Worm (Caenorhabditis elegans) whole organism, young adult: ENCODE data around the gene npr-22.

ENCODE experiments used
- B0035.1 ChIP-seq: sonication (generic microtip); optimal IDR thresholded peaks from 2 replicates; lab custom pipeline; 2016; ENCODE audit warnings: missing genetic modification characterization, mild to moderate bottlenecking, missing compliant biosample characterization, missing genotype, missing genetic modification reagents
- B0261.1 ChIP-seq: sonication (generic microtip); optimal IDR thresholded peaks from 2 replicates; lab custom pipeline; 2016; ENCODE audit warnings: mild to moderate bottlenecking, missing genetic modification characterization, moderate library complexity, missing compliant biosample characterization
- B0336.3 ChIP-seq: fragments of 200-800 bp; sonication (Bioruptor generic); IDR thresholded peaks from 2 replicates; pipeline ENCODE4 v1.3.6; 2022; ENCODE audit warnings: missing genetic modification characterization, missing compliant biosample characterization
- F37B4.10 ChIP-seq: fragments of 200-800 bp; sonication (Bioruptor generic); IDR thresholded peaks from 2 replicates; pipeline ENCODE4 v1.3.6; 2022; ENCODE audit warnings: missing genetic modification characterization, missing compliant biosample characterization
- F39B2.1 ChIP-seq: fragments of 200-800 bp; sonication (Bioruptor generic); IDR thresholded peaks from 2 replicates; pipeline ENCODE4 v1.3.6; 2022; ENCODE audit warnings: missing genetic modification reagents, missing genetic modification characterization, missing compliant biosample characterization
- F57A8.1 ChIP-seq: fragments of 200-800 bp; sonication (Bioruptor generic); optimal IDR thresholded peaks from 2 replicates; lab custom pipeline; 2018; ENCODE audit warnings: mild to moderate bottlenecking, missing genetic modification characterization, moderate library complexity, missing compliant biosample characterization
- K11D2.4 ChIP-seq: fragments of 200-800 bp; sonication (Bioruptor generic); IDR thresholded peaks from 2 replicates; pipeline ENCODE4 v1.3.6; 2022; ENCODE audit warnings: missing genetic modification reagents, missing genetic modification characterization, missing compliant biosample characterization
- K12H6.12 ChIP-seq: fragments of 200-800 bp; sonication (Bioruptor generic); optimal IDR thresholded peaks from 2 replicates; lab custom pipeline; 2018; ENCODE audit warnings: mild to moderate bottlenecking, missing genetic modification characterization, missing compliant biosample characterization
- Y53F4B.3 ChIP-seq: fragments of 200-800 bp; sonication (Bioruptor generic); IDR thresholded peaks from 2 replicates; pipeline ENCODE4 v1.3.6; 2022; ENCODE audit warnings: missing genetic modification reagents, missing genetic modification characterization, missing compliant biosample characterization
- Y67H2A.10 ChIP-seq: fragments of 200-800 bp; sonication (Bioruptor generic); conservative IDR thresholded peaks from 2 replicates; pipeline ENCODE4 v1.3.6; 2022; ENCODE audit warnings: missing genetic modification reagents, missing genetic modification characterization, missing compliant biosample characterization
- akir-1 ChIP-seq: fragments of 200-800 bp; sonication (Bioruptor generic); optimal IDR thresholded peaks from 2 replicates; lab custom pipeline; 2018; ENCODE audit warnings: mild to moderate bottlenecking, missing genetic modification characterization, moderate library complexity, missing compliant biosample characterization
- ama-1 ChIP-seq, 3 experiments: fragments of 150-350 bp in 1 of 3; sonication (generic microtip) in 2 of 3; optimal IDR thresholded peaks; 2 replicates each; lab custom pipeline; 2014 to 2018; ENCODE audit warnings: missing biosample characterization in 2 of 3, missing genetic modification characterization in 2 of 3, missing genetic modification reagents in 2 of 3
- atf-7 ChIP-seq: sonication (generic microtip); optimal IDR thresholded peaks from 2 replicates; lab custom pipeline; 2017; ENCODE audit warnings: mild to moderate bottlenecking, missing genetic modification characterization, missing compliant biosample characterization
- attf-3 ChIP-seq: fragments of 200-800 bp; sonication (Bioruptor generic); conservative IDR thresholded peaks from 2 replicates; pipeline ENCODE4 v1.3.6; 2022; ENCODE audit warnings: missing genetic modification reagents, missing genetic modification characterization, missing compliant biosample characterization
- attf-5 ChIP-seq: fragments of 200-800 bp; sonication (Bioruptor generic); optimal IDR thresholded peaks from 2 replicates; lab custom pipeline; 2018; ENCODE audit warnings: mild to moderate bottlenecking, missing genetic modification characterization, missing compliant biosample characterization
- bed-1 ChIP-seq: fragments of 200-800 bp; sonication (Bioruptor generic); IDR thresholded peaks from 2 replicates; pipeline ENCODE4 v1.3.6; 2022; ENCODE audit warnings: missing genetic modification reagents, missing genetic modification characterization, missing compliant biosample characterization
- ceh-100 ChIP-seq: fragments of 200-800 bp; sonication (Bioruptor generic); IDR thresholded peaks from 2 replicates; pipeline ENCODE4 v1.3.6; 2022; ENCODE audit warnings: missing genetic modification reagents, missing genetic modification characterization, missing compliant biosample characterization
- ceh-40 ChIP-seq: fragments of 200-800 bp; sonication (Bioruptor generic); IDR thresholded peaks from 2 replicates; pipeline ENCODE4 v1.3.6; 2022; ENCODE audit warnings: missing genetic modification characterization, missing compliant biosample characterization
- ceh-58 ChIP-seq: fragments of 200-800 bp; sonication (Bioruptor generic); IDR thresholded peaks from 2 replicates; pipeline ENCODE4 v1.3.6; 2022; ENCODE audit warnings: missing genetic modification characterization, missing compliant biosample characterization
- ceh-79 ChIP-seq: sonication (generic microtip); optimal IDR thresholded peaks from 2 replicates; lab custom pipeline; 2017; ENCODE audit warnings: mild to moderate bottlenecking, missing genetic modification characterization, missing compliant biosample characterization
- chd-7 ChIP-seq: sonication (generic microtip); optimal IDR thresholded peaks from 2 replicates; lab custom pipeline; 2016; ENCODE audit warnings: mild to moderate bottlenecking, missing genetic modification characterization, moderate library complexity, missing compliant biosample characterization
- dox-1 ChIP-seq: fragments of 200-800 bp; sonication (Bioruptor generic); IDR thresholded peaks from 2 replicates; pipeline ENCODE4 v1.3.6; 2022; ENCODE audit warnings: missing genetic modification reagents, missing genetic modification characterization, missing compliant biosample characterization
- dpff-1 ChIP-seq: sonication (generic microtip); optimal IDR thresholded peaks from 2 replicates; lab custom pipeline; 2017; ENCODE audit warnings: mild to moderate bottlenecking, missing genetic modification characterization, missing compliant biosample characterization
- dpl-1 ChIP-seq: fragments of 150-350 bp; optimal IDR thresholded peaks from 2 replicates; lab custom pipeline; 2014; ENCODE audit warnings: missing biosample characterization, missing genetic modification reagents, missing genetic modification characterization
- efl-1 ChIP-seq: fragments of 150-350 bp; optimal IDR thresholded peaks from 2 replicates; lab custom pipeline; 2014; ENCODE audit warnings: missing biosample characterization, missing genetic modification reagents, missing genetic modification characterization
- egl-44 ChIP-seq: fragments of 200-800 bp; sonication (Bioruptor generic); IDR thresholded peaks from 2 replicates; pipeline ENCODE4 v1.3.6; 2022; ENCODE audit warnings: missing genetic modification reagents, missing genetic modification characterization, missing compliant biosample characterization
- ets-4 ChIP-seq: fragments of 200-800 bp; sonication (Bioruptor generic); optimal IDR thresholded peaks from 2 replicates; lab custom pipeline; 2018; ENCODE audit warnings: mild to moderate bottlenecking, missing genetic modification characterization, missing compliant biosample characterization
- gei-17 ChIP-seq: fragments of 200-800 bp; sonication (Bioruptor generic); optimal IDR thresholded peaks from 2 replicates; lab custom pipeline; 2018; ENCODE audit warnings: mild to moderate bottlenecking, missing genetic modification characterization, missing compliant biosample characterization
- hmg-1.2 ChIP-seq: fragments of 200-800 bp; sonication (Bioruptor generic); IDR thresholded peaks from 2 replicates; pipeline ENCODE4 v1.3.6; 2022; ENCODE audit warnings: missing genetic modification reagents, missing genetic modification characterization, missing compliant biosample characterization
- hmg-20 ChIP-seq: fragments of 200-800 bp; sonication (Bioruptor generic); IDR thresholded peaks from 2 replicates; pipeline ENCODE4 v1.3.6; 2022; ENCODE audit warnings: missing genetic modification reagents, missing genetic modification characterization, missing compliant biosample characterization
- hrde-1 ChIP-seq: sonication (generic microtip); optimal IDR thresholded peaks from 2 replicates; lab custom pipeline; 2016; ENCODE audit warnings: missing genetic modification characterization, mild to moderate bottlenecking, missing compliant biosample characterization, moderate library complexity, missing genotype, missing genetic modification reagents, borderline replicate concordance
- mel-28 ChIP-seq: sonication (generic microtip); optimal IDR thresholded peaks from 2 replicates; lab custom pipeline; 2016; ENCODE audit warnings: borderline replicate concordance, mild to moderate bottlenecking, missing genetic modification characterization, missing compliant biosample characterization
- nhr-120 ChIP-seq: fragments of 200-800 bp; sonication (Bioruptor generic); IDR thresholded peaks from 2 replicates; pipeline ENCODE4 v1.3.6; 2022; ENCODE audit warnings: missing genetic modification characterization, missing compliant biosample characterization
- nhr-80 ChIP-seq: sonication (generic microtip); optimal IDR thresholded peaks from 2 replicates; lab custom pipeline; 2016; ENCODE audit warnings: missing genetic modification characterization, missing compliant biosample characterization
- pbrm-1 ChIP-seq: fragments of 200-800 bp; sonication (Bioruptor generic); IDR thresholded peaks from 2 replicates; pipeline ENCODE4 v1.3.6; 2022; ENCODE audit warnings: missing genetic modification reagents, missing genetic modification characterization, missing compliant biosample characterization
- pha-4 ChIP-seq: fragments of 150-350 bp; sonication (generic microtip); optimal IDR thresholded peaks from 2 replicates; lab custom pipeline; 2014; ENCODE audit warnings: missing biosample characterization, missing genetic modification reagents, missing genetic modification characterization
- rcor-1 ChIP-seq: fragments of 200-800 bp; sonication (Bioruptor generic); IDR thresholded peaks from 2 replicates; pipeline ENCODE4 v1.3.6; 2022; ENCODE audit warnings: missing genetic modification reagents, missing genetic modification characterization, missing compliant biosample characterization
- rpc-1 ChIP-seq, 2 experiments: fragments of 150-350 bp in 1 of 2; sonication (generic microtip) in 1 of 2; optimal IDR thresholded peaks; 2 replicates each; lab custom pipeline; 2014 to 2018; ENCODE audit warnings: missing biosample characterization in 1 of 2, missing genetic modification characterization in 1 of 2, missing genetic modification reagents in 1 of 2, missing genotype in 1 of 2
- sea-2 ChIP-seq: fragments of 200-800 bp; sonication (Bioruptor generic); IDR thresholded peaks from 2 replicates; pipeline ENCODE4 v1.3.6; 2022; ENCODE audit warnings: missing genetic modification characterization, missing compliant biosample characterization
- snpc-1.3 ChIP-seq: sonication (generic microtip); optimal IDR thresholded peaks from 2 replicates; lab custom pipeline; 2017; ENCODE audit warnings: missing genetic modification characterization, mild to moderate bottlenecking, missing compliant biosample characterization, antibody characterized with exemption, moderate library complexity, missing genotype, missing genetic modification reagents; ENCODE audit not compliant: insufficient read depth
- somi-1 ChIP-seq: fragments of 200-800 bp; sonication (Bioruptor generic); optimal IDR thresholded peaks from 2 replicates; lab custom pipeline; 2018; ENCODE audit warnings: mild to moderate bottlenecking, missing genetic modification characterization, missing compliant biosample characterization
- tbp1 ChIP-seq: fragments of 200-800 bp; sonication (Bioruptor generic); optimal IDR thresholded peaks from 2 replicates; lab custom pipeline; 2018; ENCODE audit warnings: mild to moderate bottlenecking, missing genetic modification characterization, missing compliant biosample characterization
- tbx-9 ChIP-seq: sonication (generic microtip); optimal IDR thresholded peaks from 2 replicates; lab custom pipeline; 2016; ENCODE audit warnings: borderline replicate concordance, missing genetic modification characterization, inconsistent platforms, missing compliant biosample characterization
- tlf-1 ChIP-seq: fragments of 200-800 bp; sonication (Bioruptor generic); optimal IDR thresholded peaks from 2 replicates; lab custom pipeline; 2018; ENCODE audit warnings: mild to moderate bottlenecking, missing genetic modification characterization, missing compliant biosample characterization
- xnd-1 ChIP-seq: sonication (generic microtip); optimal IDR thresholded peaks from 2 replicates; lab custom pipeline; 2016; ENCODE audit warnings: missing genotype, missing genetic modification reagents, missing genetic modification characterization, missing compliant biosample characterization
- zfh-2 ChIP-seq: fragments of 200-800 bp; sonication (Bioruptor generic); conservative IDR thresholded peaks from 2 replicates; pipeline ENCODE4 v1.3.6; 2022; ENCODE audit warnings: missing genetic modification reagents, missing genetic modification characterization, missing compliant biosample characterization
- zim-3 ChIP-seq: sonication (generic microtip); optimal IDR thresholded peaks from 2 replicates; lab custom pipeline; 2017; ENCODE audit warnings: mild to moderate bottlenecking, missing genetic modification characterization, moderate library complexity, missing compliant biosample characterization
- ztf-18 ChIP-seq: sonication (generic microtip); optimal IDR thresholded peaks from 2 replicates; lab custom pipeline; 2016; ENCODE audit warnings: missing genotype, mild to moderate bottlenecking, missing genetic modification characterization, missing compliant biosample characterization
- ztf-26 ChIP-seq: sonication (generic microtip); optimal IDR thresholded peaks from 2 replicates; lab custom pipeline; 2017; ENCODE audit warnings: missing genetic modification characterization, missing compliant biosample characterization

npr-22 gene

ce11 chrIV:8527598-8528012 is 31.6 kb upstream of the npr-22 start:
- peak; percentile 85; the same call in 1 of the 2 replicates for TF ChIP-seq egl-44 (GFP tag; lab: Robert Waterston, UW)
- TF ChIP-seq dox-1 (GFP tag; lab: Robert Waterston, UW): no peak; the same call in 1 of the 2 replicates
- peak; percentile 97 for TF ChIP-seq ets-4
- TF ChIP-seq zfh-2 (GFP tag; lab: Robert Waterston, UW): no peak
- TF ChIP-seq ztf-26 (tag; lab: Kevin White, UChicago): peak; percentile 93
- peak; percentile 68 for TF ChIP-seq B0035.1 (tag; lab: Kevin White, UChicago)
- peak; percentile 62; the same call in 1 of the 2 replicates for TF ChIP-seq K11D2.4 (GFP tag; lab: Robert Waterston, UW)
- TF ChIP-seq rpc-1 (optimal IDR thresholded peaks at IDR 0.05; lab: Kevin White, UChicago): no peak
- no peak for TF ChIP-seq rpc-1 (tag; optimal IDR thresholded peaks at IDR 0.05; lab: Kevin White, UChicago)
- TF ChIP-seq sea-2 (GFP tag; lab: Robert Waterston, UW): no peak
- no peak for TF ChIP-seq attf-3 (GFP tag; lab: Robert Waterston, UW)
- no peak for TF ChIP-seq ama-1 (optimal IDR thresholded peaks at IDR 0.05; lab: Kevin White, UChicago)
- TF ChIP-seq ama-1 (GFP tag; optimal IDR thresholded peaks at IDR 0.05; lab: Kevin White, UChicago): no peak
- peak; percentile 60 for TF ChIP-seq attf-5 (GFP tag; lab: Kevin White, UChicago)
- TF ChIP-seq B0261.1 (tag; lab: Kevin White, UChicago): no peak
- TF ChIP-seq xnd-1 (tag; lab: Kevin White, UChicago): no peak
- no peak for TF ChIP-seq hmg-20
- no peak for TF ChIP-seq hrde-1 (tag; lab: Kevin White, UChicago)
- peak; percentile 99 for TF ChIP-seq nhr-80 (tag; lab: Kevin White, UChicago)
- TF ChIP-seq somi-1 (GFP tag; lab: Kevin White, UChicago): peak; percentile 96
- TF ChIP-seq gei-17: peak; percentile 70
- no peak for TF ChIP-seq ztf-18 (tag; lab: Kevin White, UChicago)
- TF ChIP-seq F57A8.1: no peak
- 0 out of 2 replicates have a peak, but pooled peaks have one; percentile 66 for TF ChIP-seq F37B4.10 (GFP tag; lab: Robert Waterston, UW)
- TF ChIP-seq Y67H2A.10 (GFP tag; lab: Robert Waterston, UW): no peak
- TF ChIP-seq tlf-1 (GFP tag; lab: Kevin White, UChicago): peak; percentile 87
- peak; percentile 98 for TF ChIP-seq atf-7 (tag; lab: Kevin White, UChicago)
- TF ChIP-seq ceh-58 (GFP tag; lab: Robert Waterston, UW): no peak
- no peak; the same call in 1 of the 2 replicates for TF ChIP-seq pbrm-1 (GFP tag; lab: Robert Waterston, UW)
- TF ChIP-seq tbp1 (GFP tag; lab: Kevin White, UChicago): peak; percentile 68
- peak; percentile 67 for TF ChIP-seq K12H6.12 (tag; lab: Kevin White, UChicago)
- TF ChIP-seq snpc-1.3 (tag; lab: Kevin White, UChicago): no peak
- peak; percentile 96 for TF ChIP-seq chd-7 (tag; lab: Kevin White, UChicago)
- TF ChIP-seq hmg-1.2 (GFP tag; lab: Robert Waterston, UW): peak; percentile 75
- TF ChIP-seq ceh-40 (GFP tag; lab: Robert Waterston, UW): no peak
- TF ChIP-seq pha-4 (tag; lab: Kevin White, UChicago): peak; percentile 78
- TF ChIP-seq nhr-120 (GFP tag; lab: Robert Waterston, UW): no peak
- TF ChIP-seq ceh-79: no peak
- no peak for TF ChIP-seq zim-3 (tag; lab: Kevin White, UChicago)
- TF ChIP-seq dpl-1 (GFP tag; lab: Kevin White, UChicago): no peak
- TF ChIP-seq dpff-1: no peak
- TF ChIP-seq rcor-1 (GFP tag; lab: Robert Waterston, UW): no peak
- peak; percentile 81 for TF ChIP-seq B0336.3 (GFP tag; lab: Robert Waterston, UW)
- no peak for TF ChIP-seq ceh-100 (GFP tag; lab: Robert Waterston, UW)
- no peak for TF ChIP-seq tbx-9 (tag; lab: Kevin White, UChicago)
- TF ChIP-seq F39B2.1: no peak
- no peak for TF ChIP-seq Y53F4B.3 (GFP tag; lab: Robert Waterston, UW)
- no peak for TF ChIP-seq mel-28 (tag; lab: Kevin White, UChicago)
- no peak for TF ChIP-seq bed-1 (GFP tag; lab: Robert Waterston, UW)
- TF ChIP-seq akir-1 (GFP tag; lab: Kevin White, UChicago): no peak
- no peak for TF ChIP-seq efl-1 (GFP tag; lab: Kevin White, UChicago)
